Fruit fly (Drosophila melanogaster): ENCODE data around the gene Tbh.

Gene Tbh

DNA sequence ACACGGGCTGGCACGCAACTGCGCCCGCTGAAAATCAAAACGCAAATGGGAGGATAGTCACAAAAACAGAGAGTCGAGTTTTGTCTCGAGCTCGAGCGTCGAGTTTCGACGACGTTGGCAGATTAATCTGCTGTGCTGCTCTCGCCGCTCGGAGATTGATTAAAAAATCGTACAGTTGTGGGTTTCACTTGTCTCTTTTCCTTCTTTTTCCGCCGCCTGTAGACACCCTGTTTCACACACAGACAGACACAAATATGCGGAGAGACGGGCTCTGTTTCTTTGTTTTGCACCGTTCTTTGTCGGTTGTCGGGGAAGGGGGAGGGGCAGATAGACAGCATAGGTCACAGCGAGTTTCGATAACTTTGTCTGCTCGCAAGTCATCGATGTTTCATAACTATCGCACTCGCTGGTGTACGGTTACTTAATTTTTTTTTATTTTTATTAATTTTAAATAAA, 48.6 kb upstream of the Tbh start, which contains the start of gene orion (continued):
- TF ChIP-seq CG4617 (GFP tag; optimal IDR thresholded peaks at IDR 0.05; ENCODE audit: borderline replicate concordance) = no peak
- TF ChIP-seq dan (GFP tag; IDR thresholded peaks at IDR 0.05) = no peak
- peak; percentile 48; the same call in 1 of the 2 replicates for TF ChIP-seq ranshi (GFP tag; IDR thresholded peaks at IDR 0.05)
- TF ChIP-seq CG3838 (GFP tag; optimal IDR thresholded peaks at IDR 0.05) = peak; percentile 68
- peak; percentile 32; the same call in 1 of the 2 replicates for TF ChIP-seq Atf6 (GFP tag; IDR thresholded peaks at IDR 0.05)
- peak; percentile 58 for TF ChIP-seq CG9932 (GFP tag; IDR thresholded peaks at IDR 0.05)
- peak; percentile 64; the same call in 2 of the 3 replicates for TF ChIP-seq hb (GFP tag; IDR thresholded peaks at IDR 0.05; ENCODE audit: partially characterized antibody)
- peak; percentile 90 for TF ChIP-seq bbx (GFP tag; IDR thresholded peaks at IDR 0.05; ENCODE audit: partially characterized antibody)
- TF ChIP-seq psq (GFP tag; optimal IDR thresholded peaks at IDR 0.05) = peak; percentile 17
- no peak for TF ChIP-seq CG12744 (GFP tag; optimal IDR thresholded peaks at IDR 0.05)
- TF ChIP-seq CG6254 (GFP tag; optimal IDR thresholded peaks at IDR 0.05) = peak; percentile 98
- TF ChIP-seq chinmo (GFP tag; IDR thresholded peaks at IDR 0.05; ENCODE audit: partially characterized antibody) = peak; percentile 90
- peak; percentile 5 for TF ChIP-seq CrebB (tag; optimal IDR thresholded peaks at IDR 0.05)
- peak; percentile 30 for TF ChIP-seq HHEX (GFP tag; optimal IDR thresholded peaks at IDR 0.05)
- TF ChIP-seq slbo (GFP tag; IDR thresholded peaks at IDR 0.05) = 0 out of 2 replicates have a peak, but pooled peaks have one; percentile 33
- no peak for TF ChIP-seq Vsx1 (GFP tag; optimal IDR thresholded peaks at IDR 0.05)
- TF ChIP-seq Neu2 (GFP tag; optimal IDR thresholded peaks at IDR 0.05; ENCODE audit: borderline replicate concordance) = no peak
- peak; percentile 60 for TF ChIP-seq CG34376 (GFP tag; optimal IDR thresholded peaks at IDR 0.05)
- TF ChIP-seq HmgD (GFP tag; optimal IDR thresholded peaks at IDR 0.05) = no peak
- TF ChIP-seq Atf3 (GFP tag; optimal IDR thresholded peaks at IDR 0.05) = no peak
- no peak for TF ChIP-seq scrt (GFP tag; optimal IDR thresholded peaks at IDR 0.05)
- no peak for TF ChIP-seq hth (optimal IDR thresholded peaks at IDR 0.05)
- TF ChIP-seq so (GFP tag; IDR thresholded peaks at IDR 0.05) = peak; percentile 66; the same call in 1 of the 3 replicates
- peak; percentile 51 for TF ChIP-seq CG7987 (GFP tag; optimal IDR thresholded peaks at IDR 0.05)
- 0 out of 2 replicates have a peak, but pooled peaks have one; percentile 25 for TF ChIP-seq ara (GFP tag; IDR thresholded peaks at IDR 0.05)
- TF ChIP-seq CG18476 (GFP tag; optimal IDR thresholded peaks at IDR 0.05) = no peak
- TF ChIP-seq Ada2b (GFP tag; IDR thresholded peaks at IDR 0.05) = 0 out of 2 replicates have a peak, but pooled peaks have one; percentile 20
- no peak for TF ChIP-seq slou (GFP tag; optimal IDR thresholded peaks at IDR 0.05)
- TF ChIP-seq CG14050 (GFP tag; IDR thresholded peaks at IDR 0.05) = no peak
- TF ChIP-seq Rx (GFP tag; IDR thresholded peaks at IDR 0.05) = no peak
- peak; percentile 84 for TF ChIP-seq sens (GFP tag)
- TF ChIP-seq CG7963 (GFP tag; IDR thresholded peaks at IDR 0.05; ENCODE audit: partially characterized antibody) = peak; percentile 56; the same call in 2 of the 3 replicates
- TF ChIP-seq Med (GFP tag) = peak; percentile 87
- no peak for TF ChIP-seq CG8765 (GFP tag; IDR thresholded peaks at IDR 0.05)
- peak; percentile 26 to 52 for TF ChIP-seq Trl (optimal IDR thresholded peaks at IDR 0.05)
- TF ChIP-seq Trl (GFP tag; optimal IDR thresholded peaks at IDR 0.05) = no peak
- no peak for TF ChIP-seq slp2 (GFP tag; optimal IDR thresholded peaks at IDR 0.05)
- no peak for TF ChIP-seq fd102C (GFP tag; optimal IDR thresholded peaks at IDR 0.05)
- TF ChIP-seq ap (GFP tag; IDR thresholded peaks at IDR 0.05) = no peak
- TF ChIP-seq bigmax (GFP tag; optimal IDR thresholded peaks at IDR 0.05) = no peak
- TF ChIP-seq zen2 (GFP tag; IDR thresholded peaks at IDR 0.05; ENCODE audit: partially characterized antibody) = peak; percentile 55; the same call in 1 of the 3 replicates
- TF ChIP-seq pfk (GFP tag; optimal IDR thresholded peaks at IDR 0.05) = peak; percentile 56
- peak; percentile 84; the same call in 2 of the 3 replicates for TF ChIP-seq Opbp (GFP tag; IDR thresholded peaks at IDR 0.05; ENCODE audit: partially characterized antibody)
- TF ChIP-seq BEAF-32 (GFP tag; optimal IDR thresholded peaks at IDR 0.05) = peak; percentile 65
- TF ChIP-seq gcm (GFP tag; optimal IDR thresholded peaks at IDR 0.05) = peak; percentile 46
- TF ChIP-seq Dip3 (GFP tag; optimal IDR thresholded peaks at IDR 0.05) = no peak
- no peak for TF ChIP-seq Bteb2 (GFP tag; optimal IDR thresholded peaks at IDR 0.05)
- no peak for TF ChIP-seq CG2678 (tag; optimal IDR thresholded peaks at IDR 0.05)
- TF ChIP-seq CG18262 (tag; optimal IDR thresholded peaks at IDR 0.05) = peak; percentile 19
- TF ChIP-seq stc (GFP tag; IDR thresholded peaks at IDR 0.05) = peak; percentile 26; the same call in 1 of the 2 replicates

All from whole organism, embryonic.